Fruit fly (Drosophila melanogaster) whole organism, prepupa: ENCODE data around the gene CG42781.

ENCODE experiments used
- CG11294 ChIP-seq: fragments of 200-800 bp; sonication (Bioruptor generic); IDR thresholded peaks from 2 replicates; pipeline ENCODE4 v1.3.6; 2022; ENCODE audit warnings: missing biosample characterization, missing genetic modification characterization
- Eip75B ChIP-seq: fragments of 200-800 bp; sonication (Bioruptor generic); optimal IDR thresholded peaks from 3 replicates; lab custom pipeline; 2016; ENCODE audit warnings: missing biosample characterization, missing genetic modification characterization
- Ets96B ChIP-seq: fragments of 200-800 bp; optimal IDR thresholded peaks from 2 replicates; lab custom pipeline; 2019; ENCODE audit warnings: missing biosample characterization, mild to moderate bottlenecking, missing genetic modification characterization, moderate library complexity
- dsx ChIP-seq: fragments of 200-800 bp; optimal IDR thresholded peaks from 3 replicates; lab custom pipeline; 2019; ENCODE audit warnings: missing biosample characterization, mild to moderate bottlenecking, missing genetic modification characterization, moderate library complexity; ENCODE audit not compliant: poor library complexity, severe bottlenecking

DNA sequence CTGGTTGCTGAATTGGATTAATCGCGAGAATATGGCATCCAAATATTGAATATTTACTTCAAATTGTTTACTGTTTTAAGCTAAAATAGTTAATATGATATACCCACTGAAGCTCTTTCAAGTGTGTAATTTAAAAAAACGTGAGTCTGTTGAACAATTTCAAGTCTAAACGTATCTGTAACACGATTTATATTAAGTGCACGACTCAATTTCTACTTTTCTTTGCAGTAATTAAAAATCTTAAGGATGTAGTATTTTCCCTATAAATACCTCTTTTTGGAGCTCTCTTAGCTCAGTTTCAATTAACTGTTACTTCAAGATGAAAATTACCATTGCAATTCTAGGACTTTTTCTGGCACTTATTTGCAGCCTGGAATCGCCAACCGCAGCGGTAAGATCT, 29.6 kb upstream of the CG42781 start, which contains the start of gene CG42704:
- TF ChIP-seq dsx (GFP tag; lab: Kevin White, UChicago) (no peak), Ets96B (tag; lab: Kevin White, UChicago) (no peak), CG11294 (GFP tag; lab: Robert Waterston, UW) (no peak), Eip75B (GFP tag; lab: Kevin White, UChicago) (no peak)
